Fruit fly (Drosophila melanogaster): ENCODE measurements around the gene CG42752.

The CG42752 gene

DNA sequence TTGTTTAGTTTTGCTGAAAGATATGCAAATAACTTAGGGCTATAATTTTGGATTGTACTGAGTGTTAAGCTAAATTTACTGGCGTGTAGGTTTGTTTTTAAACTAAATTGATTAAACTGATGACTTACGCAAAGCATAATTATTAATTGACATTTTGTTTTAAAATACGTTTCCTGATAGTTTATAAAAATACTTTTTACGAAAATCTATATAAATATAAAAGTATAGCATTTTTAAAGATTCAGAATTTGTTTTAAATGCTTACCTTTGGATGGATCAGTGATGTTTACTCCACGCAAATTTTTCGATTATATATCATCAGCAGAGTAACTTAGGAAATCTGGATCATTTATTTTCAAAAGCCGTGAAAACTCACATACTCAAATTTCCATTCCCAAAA, at the start of gene CG42752, which contains the start of gene CG15167:
Gene CG42752, minus strand, starts transcription at position 101 of the 400 bp plus-strand sequence.
Gene CG15167, plus strand, starts transcription at position 349 of the 400 bp plus-strand sequence.
- TF ChIP-seq CTCF (optimal IDR thresholded peaks at IDR 0.05) (no peak), CG8478 (optimal IDR thresholded peaks at IDR 0.05) (no peak)

DNA sequence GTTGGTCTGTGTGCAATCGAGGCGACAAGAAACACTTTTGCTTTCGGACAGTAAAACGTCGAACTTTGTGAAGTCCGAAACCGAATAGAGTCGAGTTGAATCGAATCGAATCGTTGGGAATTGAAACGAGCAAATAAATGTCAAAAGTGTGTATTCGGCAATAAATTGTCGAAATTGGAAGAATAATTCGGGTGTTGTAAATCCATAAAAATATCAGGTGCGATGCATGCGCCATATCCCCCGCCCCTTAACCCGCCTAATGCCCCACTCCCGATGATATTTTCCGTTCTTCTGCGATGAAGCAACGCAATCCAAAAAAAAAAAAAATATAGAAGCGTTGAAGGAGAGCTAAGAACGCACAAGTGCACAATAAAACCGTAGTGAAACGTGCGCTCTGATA, 49.0 kb upstream of the CG42752 start:
- TF ChIP-seq CG8478 (optimal IDR thresholded peaks at IDR 0.05) (no peak), CTCF (optimal IDR thresholded peaks at IDR 0.05) (no peak)

DNA sequence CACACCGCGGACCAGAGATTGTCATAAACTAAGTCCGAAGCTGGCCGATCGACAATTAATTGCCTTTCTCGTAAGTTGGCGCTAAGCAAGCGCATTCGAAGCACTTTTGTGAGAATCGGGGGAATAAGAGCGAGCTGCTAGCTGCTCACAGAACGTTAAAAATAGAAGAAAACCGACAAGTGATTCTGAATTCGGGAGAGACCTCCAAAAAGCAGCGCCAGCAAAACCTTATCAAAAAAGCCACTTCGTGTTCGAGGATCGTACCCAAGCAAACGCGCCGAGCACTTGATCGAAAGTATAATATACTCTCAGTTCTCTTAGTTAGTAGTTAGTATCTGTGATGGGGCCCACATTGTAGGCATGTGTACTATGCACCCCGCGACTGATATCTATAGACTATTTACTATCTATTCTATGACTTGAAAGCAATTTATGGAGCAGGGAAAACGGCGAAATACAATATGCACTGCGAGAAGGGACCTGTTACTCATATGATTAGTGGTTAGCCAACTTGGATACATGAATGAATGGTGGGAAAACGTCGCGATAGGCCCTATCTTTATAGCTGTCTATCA, 47.6 kb upstream of the CG42752 start:
- TF ChIP-seq CG8478 (optimal IDR thresholded peaks at IDR 0.05) (no peak), CTCF (optimal IDR thresholded peaks at IDR 0.05) (no peak)

DNA sequence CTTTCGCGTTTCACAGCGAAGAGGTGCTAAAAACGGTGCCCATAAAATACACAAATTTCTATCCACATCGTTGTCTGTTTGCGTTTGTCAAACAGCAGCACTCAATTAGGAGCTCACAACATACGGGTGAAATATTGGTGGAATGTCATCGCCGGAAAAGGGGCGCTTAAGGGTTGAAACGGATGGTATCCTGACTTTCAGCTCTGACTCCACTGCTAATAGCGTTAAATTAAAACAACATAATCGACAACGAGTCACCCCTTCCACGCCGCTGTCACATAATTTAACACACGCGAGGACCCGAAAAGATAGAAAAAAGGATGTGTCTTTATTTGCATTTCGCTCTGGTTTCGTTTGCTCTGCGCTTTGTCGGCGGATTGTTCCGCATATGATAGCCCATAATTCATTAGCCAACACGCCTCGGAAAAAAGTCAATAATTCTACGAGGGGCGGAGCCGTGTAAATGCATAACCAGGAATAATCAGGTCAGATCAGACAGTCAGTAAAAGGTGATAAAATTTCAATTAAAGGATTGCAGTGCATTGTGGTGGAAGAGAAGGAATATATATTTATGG, 45.2 kb upstream of the CG42752 start:
- TF ChIP-seq CTCF (optimal IDR thresholded peaks at IDR 0.05) (no peak), CG8478 (optimal IDR thresholded peaks at IDR 0.05) (no peak)

DNA sequence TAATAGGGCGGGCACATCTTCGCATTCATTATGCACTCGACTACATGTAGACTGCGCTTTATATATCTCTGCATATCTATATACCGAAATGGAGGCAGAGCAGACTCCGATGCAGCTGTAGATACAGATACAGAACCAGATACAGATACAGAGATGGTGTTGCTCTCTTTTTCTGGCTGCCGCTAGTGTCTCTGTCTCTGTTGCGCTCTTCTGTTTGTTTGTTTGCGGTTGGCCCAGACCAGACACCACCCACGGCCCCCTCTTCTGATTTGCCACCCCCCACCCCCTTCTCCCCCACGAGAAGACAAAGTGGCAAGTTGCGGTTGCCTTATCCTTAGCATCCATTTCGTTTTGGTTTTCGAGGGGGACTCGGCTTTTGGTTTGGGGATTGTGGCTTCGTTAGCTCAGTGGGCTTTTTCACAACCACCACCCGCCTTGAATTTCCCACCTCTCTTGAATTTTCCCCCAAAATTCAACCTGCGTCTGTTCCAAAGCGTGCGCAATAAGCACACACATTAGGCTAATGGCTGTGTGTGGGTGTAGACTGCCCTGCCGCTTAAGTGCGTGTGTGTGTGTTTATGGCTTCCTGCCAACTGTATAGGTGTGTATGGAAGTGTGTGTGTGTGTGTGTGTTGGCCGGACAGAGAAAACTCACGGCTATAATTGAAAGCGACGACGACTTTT, 43.6 kb upstream of the CG42752 start:
- TF ChIP-seq CTCF (optimal IDR thresholded peaks at IDR 0.05): no peak
- no peak for TF ChIP-seq CG8478 (optimal IDR thresholded peaks at IDR 0.05)

DNA sequence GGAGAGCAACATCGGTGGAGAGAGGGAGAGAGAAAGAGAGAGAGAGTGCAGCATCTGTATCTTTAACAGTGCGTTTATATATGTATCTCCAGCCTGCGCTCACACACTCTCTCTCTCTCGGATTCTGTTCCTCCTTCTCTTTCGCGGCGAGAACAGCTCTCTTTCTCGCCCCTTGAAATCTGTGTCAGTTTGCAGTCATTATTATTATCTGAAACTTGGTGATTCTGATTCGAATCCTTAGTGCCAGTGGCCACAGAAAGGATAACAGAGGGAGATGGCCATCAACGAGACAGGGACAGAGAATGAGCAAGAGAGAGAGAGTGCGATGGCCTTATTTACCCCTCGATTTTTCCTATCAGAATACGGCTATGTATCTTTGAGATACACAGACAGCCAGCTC, 43.0 kb upstream of the CG42752 start:
- TF ChIP-seq CG8478 (optimal IDR thresholded peaks at IDR 0.05) (no peak), CTCF (optimal IDR thresholded peaks at IDR 0.05) (peak in 1 of 2 experiments; percentile 27)

DNA sequence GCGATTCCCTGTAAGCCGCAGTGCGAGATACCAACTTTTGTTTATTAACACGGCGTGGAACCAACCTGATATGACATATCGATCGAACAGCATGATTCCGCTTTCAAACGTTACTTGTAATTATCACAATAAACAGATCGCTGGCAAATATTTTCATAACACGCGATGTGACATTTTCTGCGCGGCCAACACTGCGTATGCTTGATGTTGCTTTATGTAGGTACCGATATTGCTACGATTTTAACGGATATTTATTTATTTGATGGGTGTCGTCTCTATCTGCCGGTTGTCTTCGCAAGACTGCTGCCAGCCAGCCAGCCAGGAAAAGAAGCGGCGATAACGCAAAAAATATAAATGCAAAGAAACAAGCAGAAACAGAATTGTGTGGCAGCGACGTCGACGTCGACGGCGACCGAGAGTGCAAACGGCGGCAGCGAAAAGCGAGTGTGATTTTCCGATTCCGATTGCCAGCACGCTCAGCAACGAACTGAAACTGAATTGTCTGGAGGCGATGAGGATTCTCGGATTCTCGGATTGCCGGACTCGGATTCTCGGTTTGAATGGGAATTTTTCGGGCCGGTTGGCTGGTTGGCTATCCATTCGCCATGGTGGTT, 42.4 kb upstream of the CG42752 start:
- TF ChIP-seq CTCF (optimal IDR thresholded peaks at IDR 0.05): no peak
- TF ChIP-seq CG8478 (optimal IDR thresholded peaks at IDR 0.05): no peak

DNA sequence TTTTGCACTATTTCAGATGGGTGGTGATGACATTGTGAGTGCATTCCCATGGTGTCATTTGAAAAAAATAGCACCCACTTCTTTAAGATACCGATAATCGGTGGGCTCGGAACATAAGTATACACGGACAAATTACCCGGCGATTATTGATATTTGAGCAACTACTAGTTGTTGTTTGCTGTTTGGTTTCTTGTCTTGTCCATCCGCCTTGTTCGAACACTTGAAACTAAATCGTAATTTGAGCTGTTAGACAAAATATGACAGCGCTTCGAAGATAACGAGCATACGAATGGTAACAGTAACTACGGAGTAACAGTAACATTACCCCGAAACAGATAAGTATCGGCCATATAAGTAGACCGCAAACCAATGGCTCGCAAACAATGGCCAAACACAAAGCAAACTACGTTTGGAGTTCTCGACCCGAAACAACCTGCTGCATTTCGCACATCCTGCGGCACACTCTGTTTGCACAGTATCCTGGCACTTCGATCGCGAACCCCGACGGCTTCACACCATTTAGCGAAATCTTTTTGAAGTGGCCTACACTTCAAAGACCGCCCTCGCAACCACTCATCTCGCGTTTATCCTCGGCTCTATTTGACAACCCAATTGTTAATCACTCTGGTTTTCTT, 41.1 kb upstream of the CG42752 start:
- TF ChIP-seq CG8478 (optimal IDR thresholded peaks at IDR 0.05): no peak
- no peak for TF ChIP-seq CTCF (optimal IDR thresholded peaks at IDR 0.05)

DNA sequence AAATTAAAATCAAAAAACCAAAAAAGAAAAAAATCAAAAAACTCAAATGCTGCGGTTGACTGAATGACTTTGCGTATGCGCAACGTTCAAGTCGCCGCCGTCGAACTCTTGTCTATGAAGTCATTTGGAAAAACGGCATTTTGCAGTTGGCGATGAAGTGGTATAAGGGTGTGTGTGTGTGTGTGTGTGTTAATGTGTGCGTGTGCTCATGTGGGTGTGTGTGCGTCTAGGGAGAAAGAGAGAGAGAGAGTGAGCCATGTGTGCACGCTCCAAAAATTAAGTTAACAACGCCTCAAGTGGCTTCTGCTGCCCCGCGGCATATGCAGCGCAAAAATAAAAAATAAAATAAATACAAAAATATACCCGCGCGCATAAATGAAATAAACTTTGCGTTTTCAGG, 37.5 kb upstream of the CG42752 start:
- TF ChIP-seq CG8478 (optimal IDR thresholded peaks at IDR 0.05): no peak
- TF ChIP-seq CTCF (optimal IDR thresholded peaks at IDR 0.05): no peak

DNA sequence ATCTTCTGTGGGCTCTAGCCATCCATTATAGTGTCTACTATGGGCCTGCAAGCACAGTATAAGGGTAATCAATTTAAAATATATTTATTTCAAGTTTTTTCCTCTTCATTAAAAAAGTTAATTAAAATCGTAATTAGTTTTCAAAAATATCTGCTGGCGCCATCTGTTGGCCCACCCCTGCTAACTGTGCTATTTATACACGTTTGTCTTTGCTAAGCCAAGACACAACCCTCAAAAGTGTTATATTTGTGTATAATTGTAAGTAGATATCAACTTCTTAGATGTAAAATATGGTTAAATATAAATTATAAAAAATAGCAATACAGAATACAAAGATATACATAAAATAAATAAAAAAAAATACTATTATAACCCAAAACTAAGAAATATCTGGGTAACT, 36.6 kb upstream of the CG42752 start:
- TF ChIP-seq CTCF (optimal IDR thresholded peaks at IDR 0.05): peak; percentile 65 to 91
- no peak for TF ChIP-seq CG8478 (optimal IDR thresholded peaks at IDR 0.05)

DNA sequence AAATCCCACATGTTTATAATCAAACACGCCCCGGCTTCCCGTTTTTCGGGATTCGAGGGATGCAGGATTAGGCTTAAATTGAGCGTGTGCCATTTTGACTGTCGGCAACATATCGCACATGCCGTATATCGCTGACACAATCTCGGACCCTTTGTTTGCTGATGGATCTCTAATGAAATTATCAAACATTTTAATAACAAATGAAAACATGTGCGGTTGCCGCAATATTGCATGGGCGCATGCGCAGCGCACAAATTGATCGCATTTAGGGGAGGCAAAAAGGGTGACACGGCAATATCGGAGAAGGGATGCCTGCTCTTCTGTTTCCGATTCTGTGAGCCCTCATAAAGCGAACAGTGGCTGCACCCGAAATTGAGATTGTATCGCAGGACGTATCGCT, 35.4 kb upstream of the CG42752 start:
- TF ChIP-seq CG8478 (optimal IDR thresholded peaks at IDR 0.05) (no peak), CTCF (optimal IDR thresholded peaks at IDR 0.05) (no peak)

DNA sequence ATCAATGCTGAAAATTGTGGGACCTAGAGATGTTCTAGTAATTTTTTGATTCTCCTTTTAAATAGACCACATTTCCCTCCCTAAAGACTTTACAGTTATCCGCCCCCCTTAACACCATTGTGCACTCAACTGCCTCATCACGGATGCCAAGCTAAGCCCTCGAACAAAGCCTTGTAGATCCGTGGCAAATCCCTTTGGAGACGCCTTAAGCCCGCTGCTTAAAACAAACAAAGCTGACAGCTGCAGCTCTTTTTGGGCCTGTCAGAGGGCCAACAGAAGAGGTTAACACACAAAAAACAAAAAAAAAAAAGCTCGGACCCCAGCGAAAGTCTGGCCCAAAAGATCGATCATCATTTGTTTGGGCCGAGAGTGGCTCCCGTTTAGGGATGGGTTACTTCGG, 27.9 kb upstream of the CG42752 start:
- TF ChIP-seq CG8478 (optimal IDR thresholded peaks at IDR 0.05): no peak
- no peak for TF ChIP-seq CTCF (optimal IDR thresholded peaks at IDR 0.05)

DNA sequence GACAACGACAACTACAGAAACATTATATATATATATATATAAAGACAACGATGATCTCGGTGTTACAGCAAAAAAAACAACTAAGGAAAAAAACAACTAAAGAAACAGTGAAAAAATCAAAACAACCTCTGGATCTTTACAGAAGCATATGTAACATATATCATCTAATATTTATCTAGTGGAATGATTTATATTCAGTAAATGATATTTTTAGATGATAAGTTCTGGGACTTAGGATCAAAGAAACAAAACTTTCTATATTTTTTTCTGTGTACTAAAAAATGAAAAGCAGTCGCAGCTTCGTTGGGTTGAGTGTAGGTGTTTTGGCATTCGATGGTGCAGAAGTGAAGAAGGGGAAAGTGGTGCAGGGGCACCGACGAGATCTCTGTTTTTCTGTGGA, 27.2 kb upstream of the CG42752 start:
- TF ChIP-seq CTCF (optimal IDR thresholded peaks at IDR 0.05) (no peak), CG8478 (optimal IDR thresholded peaks at IDR 0.05) (no peak)

DNA sequence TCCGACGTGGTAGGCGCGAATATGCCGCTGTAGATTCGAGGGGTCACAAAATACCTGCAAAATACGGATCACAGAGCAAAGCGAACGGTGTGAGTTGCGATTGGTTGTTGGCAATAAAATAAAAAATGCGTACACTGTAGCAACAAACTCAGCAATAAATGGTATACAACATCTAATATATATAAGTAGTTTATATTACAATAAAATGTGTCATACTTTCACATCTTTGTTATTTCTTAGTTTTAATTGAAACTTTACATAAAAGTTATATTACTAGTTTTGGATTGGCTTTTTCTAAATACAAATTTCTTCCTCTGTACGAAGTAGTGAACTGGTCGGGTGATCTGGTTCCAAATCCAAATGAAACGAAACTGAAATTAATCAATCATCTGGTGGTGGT, 25.9 kb upstream of the CG42752 start:
- TF ChIP-seq CTCF (optimal IDR thresholded peaks at IDR 0.05): no peak
- no peak for TF ChIP-seq CG8478 (optimal IDR thresholded peaks at IDR 0.05)

DNA sequence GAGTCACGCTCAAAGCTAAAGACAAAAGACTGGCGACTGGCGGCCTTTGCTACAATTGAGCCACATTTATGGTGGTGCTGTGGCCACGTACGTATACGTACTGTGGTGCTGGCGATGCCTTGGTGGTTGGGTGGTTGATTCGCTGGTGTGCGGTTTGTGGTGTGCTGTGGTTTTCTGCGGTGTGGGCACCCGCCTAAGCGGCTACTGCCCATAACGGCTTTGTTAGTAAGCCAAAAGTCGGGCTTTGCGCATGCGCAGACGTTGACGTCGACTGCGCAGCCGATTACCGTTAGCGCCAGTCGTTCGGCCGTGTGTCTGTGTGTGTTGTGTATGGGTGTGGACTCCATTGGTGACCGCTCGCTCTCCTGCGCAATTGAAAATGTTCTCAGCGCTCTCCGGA, 13.3 kb upstream of the CG42752 start:
- TF ChIP-seq CG8478 (optimal IDR thresholded peaks at IDR 0.05) (no peak), CTCF (optimal IDR thresholded peaks at IDR 0.05) (no peak)
